Worm (Caenorhabditis elegans): ENCODE results near the gene F59A1.12.

DNA sequence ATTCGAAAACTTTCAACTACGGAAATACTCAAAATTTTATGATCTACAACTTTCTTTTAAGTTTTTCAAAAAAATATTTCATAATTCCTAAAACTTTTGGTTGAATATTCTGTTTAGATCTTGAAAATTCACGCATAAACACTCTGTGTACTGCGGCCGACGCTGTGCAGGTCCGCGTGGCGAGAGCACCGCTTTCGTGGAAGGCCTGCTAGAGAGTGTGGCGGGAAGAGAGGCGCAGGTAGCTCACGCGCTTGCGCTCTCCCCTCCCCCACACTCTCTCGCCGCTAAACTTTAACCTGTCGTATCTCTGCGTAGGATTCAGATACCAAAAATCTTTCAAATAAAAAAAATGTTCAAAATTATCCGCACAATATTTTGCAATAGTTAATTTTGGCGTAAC, 15.7 kb upstream of the F59A1.12 start:
- no peak for TF ChIP-seq ama-1 (optimal IDR thresholded peaks at IDR 0.05)
- TF ChIP-seq pax-1 (tag; optimal IDR thresholded peaks at IDR 0.05): no peak
- no peak for TF ChIP-seq pros-1 (tag; optimal IDR thresholded peaks at IDR 0.05)
- no peak for TF ChIP-seq gmeb-2 (tag; optimal IDR thresholded peaks at IDR 0.05)
